Fruit fly (Drosophila melanogaster) whole organism, embryonic: ENCODE data around the gene CG10301.

Experiments used
- Ada2b ChIP-seq: fragments of 200-800 bp; sonication (Bioruptor generic); IDR thresholded peaks from 2 replicates; pipeline ENCODE4 v1.3.6; 2022; ENCODE audit warnings: missing biosample characterization, missing genetic modification characterization
- Asciz ChIP-seq: fragments of 200-800 bp; sonication (Bioruptor generic); optimal IDR thresholded peaks from 2 replicates; lab custom pipeline; 2017; ENCODE audit warnings: missing biosample characterization, mild to moderate bottlenecking, missing genetic modification characterization, missing genetic modification reagents
- Awh ChIP-seq: fragments of 200-800 bp; sonication (Bioruptor generic); IDR thresholded peaks from 2 replicates; pipeline ENCODE4, ENCODE4 v1.3.6; 2022; ENCODE audit warnings: missing biosample characterization, missing genetic modification characterization
- B-H1 ChIP-seq: fragments of 200-800 bp; sonication (Bioruptor generic); IDR thresholded peaks from 3 replicates; pipeline ENCODE4 v1.3.6; 2022; ENCODE audit warnings: missing biosample characterization, missing genetic modification characterization
- Bteb2 ChIP-seq: fragments of 200-800 bp; sonication (Bioruptor generic); optimal IDR thresholded peaks from 2 replicates; lab custom pipeline; 2016; ENCODE audit warnings: missing biosample characterization, missing genetic modification characterization
- CG10543 ChIP-seq: fragments of 200-800 bp; sonication (Bioruptor generic); optimal IDR thresholded peaks from 3 replicates; lab custom pipeline; 2017; ENCODE audit warnings: missing biosample characterization, mild to moderate bottlenecking, missing genetic modification characterization, moderate library complexity
- CG11723 ChIP-seq: fragments of 200-800 bp; sonication (Bioruptor generic); optimal IDR thresholded peaks from 2 replicates; lab custom pipeline; 2017; ENCODE audit warnings: missing biosample characterization, mild to moderate bottlenecking, missing genetic modification characterization
- CG13287 ChIP-seq: fragments of 200-800 bp; sonication (Bioruptor generic); IDR thresholded peaks from 2 replicates; pipeline ENCODE4 v1.3.6; 2022; ENCODE audit warnings: missing biosample characterization, missing genetic modification characterization; ENCODE audit not compliant: partially characterized antibody
- CG14860 ChIP-seq: fragments of 200-800 bp; sonication (Bioruptor generic); IDR thresholded peaks from 3 replicates; pipeline ENCODE4 v1.3.6; 2022; ENCODE audit warnings: missing biosample characterization, missing genetic modification characterization; ENCODE audit not compliant: partially characterized antibody
- CG14965 ChIP-seq: fragments of 200-800 bp; sonication (Bioruptor generic); optimal IDR thresholded peaks from 2 replicates; lab custom pipeline; 2016; ENCODE audit warnings: missing biosample characterization, missing genetic modification characterization, borderline replicate concordance
- CG15696 ChIP-seq: fragments of 200-800 bp; sonication (Bioruptor generic); optimal IDR thresholded peaks from 2 replicates; lab custom pipeline; 2019; ENCODE audit warnings: missing biosample characterization, mild to moderate bottlenecking, missing genetic modification characterization, moderate library complexity
- CG1602 ChIP-seq: fragments of 200-800 bp; sonication (Bioruptor generic); optimal IDR thresholded peaks from 3 replicates; lab custom pipeline; 2016; ENCODE audit warnings: missing biosample characterization, missing genetic modification characterization
- CG1603 ChIP-seq: fragments of 200-800 bp; sonication (Bioruptor generic); optimal IDR thresholded peaks from 2 replicates; lab custom pipeline; 2019; ENCODE audit warnings: missing biosample characterization, mild to moderate bottlenecking, missing genetic modification characterization, moderate library complexity
- CG17361 ChIP-seq: fragments of 200-800 bp; sonication (Bioruptor generic); IDR thresholded peaks from 3 replicates; pipeline ENCODE4 v1.3.6; 2022; ENCODE audit warnings: missing biosample characterization, missing genetic modification characterization
- CG17612 ChIP-seq: fragments of 200-800 bp; sonication (Bioruptor generic); IDR thresholded peaks from 2 replicates; pipeline ENCODE4 v1.3.6; 2022; ENCODE audit warnings: missing biosample characterization, missing genetic modification characterization
- CG17912 ChIP-seq: fragments of 200-800 bp; sonication (Bioruptor generic); optimal IDR thresholded peaks from 2 replicates; lab custom pipeline; 2018; ENCODE audit warnings: missing biosample characterization, mild to moderate bottlenecking, missing genetic modification characterization
- CG32767 ChIP-seq: fragments of 200-800 bp; sonication (Bioruptor generic); IDR thresholded peaks from 2 replicates; pipeline ENCODE4 v1.3.6; 2022; ENCODE audit warnings: missing biosample characterization, missing genetic modification characterization
- CG4424 ChIP-seq: fragments of 200-800 bp; sonication (Bioruptor generic); optimal IDR thresholded peaks from 3 replicates; lab custom pipeline; 2016; ENCODE audit warnings: missing biosample characterization, missing genetic modification characterization
- CG4617 ChIP-seq: fragments of 200-800 bp; sonication (Bioruptor generic); optimal IDR thresholded peaks from 3 replicates; lab custom pipeline; 2016; ENCODE audit warnings: missing biosample characterization, missing genetic modification characterization, borderline replicate concordance
- CG6254 ChIP-seq: fragments of 200-800 bp; sonication (Bioruptor generic); optimal IDR thresholded peaks from 3 replicates; lab custom pipeline; 2017; ENCODE audit warnings: mild to moderate bottlenecking, missing biosample characterization, missing genetic modification reagents, missing genetic modification characterization
- CG6272 ChIP-seq: fragments of 200-800 bp; sonication (Bioruptor generic); IDR thresholded peaks from 2 replicates; pipeline ENCODE4 v1.3.6; 2022; ENCODE audit warnings: missing biosample characterization, missing genetic modification characterization
- CG7963 ChIP-seq: fragments of 200-800 bp; sonication (Bioruptor generic); IDR thresholded peaks from 3 replicates; pipeline ENCODE4 v1.3.6; 2022; ENCODE audit warnings: missing biosample characterization, missing genetic modification characterization; ENCODE audit not compliant: partially characterized antibody
- CG8089 ChIP-seq: fragments of 200-800 bp; sonication (Bioruptor generic); optimal IDR thresholded peaks from 3 replicates; lab custom pipeline; 2016; ENCODE audit warnings: missing biosample characterization, missing genetic modification characterization
- CG8944 ChIP-seq: fragments of 200-800 bp; sonication (Bioruptor generic); optimal IDR thresholded peaks from 3 replicates; lab custom pipeline; 2016; ENCODE audit warnings: missing biosample characterization, missing genetic modification characterization
- CG9876 ChIP-seq: fragments of 200-800 bp; sonication (Bioruptor generic); optimal IDR thresholded peaks from 2 replicates; lab custom pipeline; 2016; ENCODE audit warnings: missing biosample characterization, missing genetic modification characterization
- D19B ChIP-seq: fragments of 200-800 bp; sonication (Bioruptor generic); optimal IDR thresholded peaks from 2 replicates; lab custom pipeline; 2017; ENCODE audit warnings: missing biosample characterization, mild to moderate bottlenecking, missing genetic modification characterization
- Eip74EF ChIP-seq, 2 experiments: fragments of 200-800 bp in 1 of 2; fragments of >200 bp in 1 of 2; sonication (Bioruptor generic) in 1 of 2; optimal IDR thresholded peaks; 2 replicates each; lab custom pipeline; 2017 to 2019; ENCODE audit warnings: missing biosample characterization in 2 of 2, missing genetic modification characterization in 2 of 2, mild to moderate bottlenecking in 1 of 2, moderate library complexity in 1 of 2
- Gsc ChIP-seq: fragments of 200-800 bp; sonication (Bioruptor generic); IDR thresholded peaks from 2 replicates; pipeline ENCODE4 v1.3.6; 2022; ENCODE audit warnings: missing biosample characterization, missing genetic modification characterization
- Gug ChIP-seq: fragments of 200-800 bp; sonication (Bioruptor generic); IDR thresholded peaks from 4 replicates; pipeline ENCODE4 v1.3.6; 2022; ENCODE audit warnings: missing biosample characterization, missing genetic modification characterization
- H2.0 ChIP-seq: fragments of 200-800 bp; sonication (Bioruptor generic); IDR thresholded peaks from 2 replicates; pipeline ENCODE4 v1.3.6; 2022; ENCODE audit warnings: missing biosample characterization, missing genetic modification characterization
- HHEX ChIP-seq: fragments of 200-800 bp; sonication (Bioruptor generic); optimal IDR thresholded peaks from 3 replicates; lab custom pipeline; 2017; ENCODE audit warnings: missing biosample characterization, mild to moderate bottlenecking, missing genetic modification characterization, missing genetic modification reagents
- HmgD ChIP-seq: fragments of 200-800 bp; sonication (Bioruptor generic); optimal IDR thresholded peaks from 3 replicates; lab custom pipeline; 2016; ENCODE audit warnings: missing biosample characterization, missing genetic modification characterization
- Hr3 ChIP-seq: fragments of 200-800 bp; sonication (Bioruptor generic); optimal IDR thresholded peaks from 3 replicates; lab custom pipeline; 2016; ENCODE audit warnings: missing biosample characterization, missing genetic modification characterization
- Mes4 ChIP-seq: fragments of 200-800 bp; sonication (Bioruptor generic); optimal IDR thresholded peaks from 2 replicates; lab custom pipeline; 2016; ENCODE audit warnings: missing biosample characterization, missing genetic modification characterization
- NFAT ChIP-seq: fragments of 200-800 bp; sonication (Bioruptor generic); IDR thresholded peaks from 2 replicates; pipeline ENCODE4 v1.3.6; 2022; ENCODE audit warnings: missing biosample characterization, missing genetic modification characterization
- Neu2 ChIP-seq: fragments of 200-800 bp; sonication (Bioruptor generic); optimal IDR thresholded peaks from 3 replicates; lab custom pipeline; 2016; ENCODE audit warnings: missing biosample characterization, missing genetic modification characterization, borderline replicate concordance
- Sry-β ChIP-seq: fragments of 200-800 bp; sonication (Bioruptor generic); optimal IDR thresholded peaks from 2 replicates; lab custom pipeline; 2018; ENCODE audit warnings: missing biosample characterization, mild to moderate bottlenecking, missing genetic modification characterization, moderate library complexity
- cad ChIP-seq: fragments of >200 bp; optimal IDR thresholded peaks from 2 replicates; lab custom pipeline; 2017; ENCODE audit warnings: missing biosample characterization, missing genetic modification characterization
- dmrt99B ChIP-seq: fragments of 200-800 bp; sonication (Bioruptor generic); optimal IDR thresholded peaks from 2 replicates; lab custom pipeline; 2018; ENCODE audit warnings: missing biosample characterization, mild to moderate bottlenecking, missing genetic modification characterization, moderate library complexity
- fd64A ChIP-seq: fragments of 200-800 bp; sonication (Bioruptor generic); optimal IDR thresholded peaks from 3 replicates; lab custom pipeline; 2018; ENCODE audit warnings: missing biosample characterization, mild to moderate bottlenecking, missing genetic modification characterization
- gsb-n ChIP-seq: fragments of 200-800 bp; sonication (Bioruptor generic); optimal IDR thresholded peaks from 3 replicates; lab custom pipeline; 2018; ENCODE audit warnings: missing biosample characterization, mild to moderate bottlenecking, missing genetic modification characterization
- ham ChIP-seq: fragments of 200-800 bp; sonication (Bioruptor generic); IDR thresholded peaks from 2 replicates; pipeline ENCODE4 v1.3.6; 2022; ENCODE audit warnings: missing biosample characterization, missing genetic modification characterization
- luna ChIP-seq: fragments of 200-800 bp; sonication (Bioruptor generic); optimal IDR thresholded peaks from 2 replicates; lab custom pipeline; 2016; ENCODE audit warnings: missing biosample characterization, missing genetic modification characterization
- salm ChIP-seq: fragments of 200-800 bp; sonication (Bioruptor generic); optimal IDR thresholded peaks from 2 replicates; lab custom pipeline; 2018; ENCODE audit warnings: missing biosample characterization, mild to moderate bottlenecking, missing genetic modification characterization
- sc ChIP-seq, 3 experiments: fragments of >200 bp in 2 of 3; fragments of 200-800 bp in 1 of 3; sonication (Bioruptor generic) in 1 of 3; optimal IDR thresholded peaks; 2 replicates in 2 of 3; 3 replicates in 1 of 3; lab custom pipeline; 2017; ENCODE audit warnings: mild to moderate bottlenecking in 1 of 3, missing biosample characterization in 1 of 3, missing genetic modification characterization in 1 of 3, missing genetic modification reagents in 1 of 3
- slp2 ChIP-seq: fragments of 200-800 bp; sonication (Bioruptor generic); optimal IDR thresholded peaks from 2 replicates; lab custom pipeline; 2016; ENCODE audit warnings: missing biosample characterization, missing genetic modification characterization
- so ChIP-seq: fragments of 200-800 bp; sonication (Bioruptor generic); IDR thresholded peaks from 3 replicates; pipeline ENCODE4 v1.3.6; 2022; ENCODE audit warnings: missing biosample characterization, missing genetic modification characterization
- toy ChIP-seq: fragments of 200-800 bp; sonication (Bioruptor generic); IDR thresholded peaks from 2 replicates; pipeline ENCODE4 v1.3.6; 2022; ENCODE audit warnings: missing biosample characterization, missing genetic modification characterization
- unc-4 ChIP-seq: fragments of 200-800 bp; sonication (Bioruptor generic); IDR thresholded peaks from 2 replicates; pipeline ENCODE4 v1.3.6; 2022; ENCODE audit warnings: missing biosample characterization, missing genetic modification characterization; ENCODE audit not compliant: partially characterized antibody

The CG10301 gene

DNA sequence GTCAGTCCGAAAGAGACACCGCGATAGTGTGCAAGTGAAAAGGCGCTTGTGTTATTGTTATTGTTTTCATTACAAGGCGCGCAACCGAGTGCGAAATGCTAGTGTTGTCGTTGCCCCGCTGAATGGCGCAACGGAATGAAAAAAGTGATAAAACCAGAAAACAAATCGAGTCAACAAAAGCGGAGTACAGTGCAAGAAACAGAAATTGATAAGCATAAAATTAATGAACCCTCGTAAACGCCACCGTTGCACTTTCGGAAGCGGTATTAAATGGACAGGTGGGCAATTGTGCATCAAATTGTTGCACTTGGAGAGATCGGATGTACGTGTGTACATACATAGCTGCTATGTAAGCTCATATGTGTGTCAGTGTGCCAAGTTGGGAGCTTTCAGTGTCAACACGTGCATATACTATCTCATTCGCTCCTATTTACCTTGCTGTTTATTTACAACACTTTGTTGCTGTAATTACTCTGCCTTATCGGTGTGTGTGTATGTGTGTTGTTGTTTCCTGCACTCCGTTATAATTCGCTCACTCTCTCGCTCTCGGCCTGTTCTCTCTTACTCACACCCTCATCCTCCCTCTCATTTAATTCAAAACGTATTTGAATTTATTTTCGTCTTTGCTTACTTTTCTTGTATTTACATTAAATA lies 13.6 kb downstream of the CG10301 start (continued):
- no peak for TF ChIP-seq CG4617 (GFP tag; lab: Kevin White, UChicago)
- TF ChIP-seq toy (GFP tag; lab: Robert Waterston, UW) = no peak; the same call in 1 of the 2 replicates
- no peak for TF ChIP-seq NFAT (GFP tag; lab: Robert Waterston, UW)
- peak; percentile 85 for TF ChIP-seq fd64A
- no peak for TF ChIP-seq CG1602 (GFP tag; lab: Kevin White, UChicago)
- no peak for TF ChIP-seq CG17361
- TF ChIP-seq H2.0 (GFP tag; lab: Robert Waterston, UW) = no peak
- no peak for TF ChIP-seq CG6272 (GFP tag; lab: Robert Waterston, UW)
- peak; percentile 84 for TF ChIP-seq HHEX (GFP tag; lab: Kevin White, UChicago)
- TF ChIP-seq CG14965 (GFP tag; lab: Kevin White, UChicago) = peak; percentile 63
- TF ChIP-seq CG13287 (GFP tag; lab: Robert Waterston, UW) = no peak
- TF ChIP-seq sc (optimal IDR thresholded peaks at IDR 0.05; lab: Kevin White, UChicago) = no peak
- peak; percentile 43 for TF ChIP-seq sc (GFP tag; optimal IDR thresholded peaks at IDR 0.05; lab: Kevin White, UChicago)
- TF ChIP-seq CG32767 (GFP tag; lab: Robert Waterston, UW) = peak; percentile 47
- TF ChIP-seq B-H1 (GFP tag; lab: Robert Waterston, UW) = no peak
- TF ChIP-seq Hr3 = no peak
- peak; percentile 56 for TF ChIP-seq slp2
- TF ChIP-seq dmrt99B = peak; percentile 53
- TF ChIP-seq Gsc = no peak
- TF ChIP-seq CG8089 (GFP tag; lab: Kevin White, UChicago) = no peak
- TF ChIP-seq Ada2b (GFP tag; lab: Robert Waterston, UW) = peak; percentile 52
- no peak for TF ChIP-seq luna
- TF ChIP-seq CG11723 (GFP tag; lab: Kevin White, UChicago) = peak; percentile 51
- no peak for TF ChIP-seq salm (tag; lab: Kevin White, UChicago)
- peak; percentile 96 for TF ChIP-seq Asciz (GFP tag; lab: Kevin White, UChicago)
- TF ChIP-seq D19B = no peak
- TF ChIP-seq ham (GFP tag; lab: Robert Waterston, UW) = 0 out of 2 replicates have a peak, but pooled peaks have one; percentile 8
- no peak for TF ChIP-seq CG7963 (GFP tag; lab: Robert Waterston, UW)
- TF ChIP-seq CG10543 = peak; percentile 44
- no peak for TF ChIP-seq Bteb2 (GFP tag; lab: Kevin White, UChicago)
- peak; percentile 42 for TF ChIP-seq CG1603
- peak; percentile 70 for TF ChIP-seq CG4424 (GFP tag; lab: Kevin White, UChicago)
- no peak for TF ChIP-seq Neu2
- TF ChIP-seq CG6254 = peak; percentile 71
- TF ChIP-seq HmgD (GFP tag; lab: Kevin White, UChicago) = no peak
- peak; percentile 32 for TF ChIP-seq CG17912 (GFP tag; lab: Kevin White, UChicago)
- peak; percentile 91 for TF ChIP-seq Awh
- no peak for TF ChIP-seq CG8944 (GFP tag; lab: Kevin White, UChicago)
- no peak for TF ChIP-seq Eip74EF (GFP tag; optimal IDR thresholded peaks at IDR 0.05; lab: Kevin White, UChicago)
- TF ChIP-seq CG9876 (GFP tag; lab: Kevin White, UChicago) = peak; percentile 25
- TF ChIP-seq Mes4 (GFP tag; lab: Kevin White, UChicago) = peak; percentile 47
- no peak for TF ChIP-seq CG15696 (tag; lab: Kevin White, UChicago)
- TF ChIP-seq cad (GFP tag; lab: Kevin White, UChicago) = no peak
- no peak for TF ChIP-seq CG17612 (GFP tag; lab: Robert Waterston, UW)
- TF ChIP-seq gsb-n (tag; lab: Kevin White, UChicago) = peak; percentile 54
- TF ChIP-seq unc-4 = no peak
- TF ChIP-seq CG14860 (GFP tag; lab: Robert Waterston, UW) = no peak
- TF ChIP-seq so (GFP tag; lab: Robert Waterston, UW) = peak; percentile 37; the same call in 1 of the 3 replicates
- TF ChIP-seq Sry-β = peak; percentile 62
- TF ChIP-seq Gug (GFP tag; lab: Robert Waterston, UW) = no peak
